Worm (Caenorhabditis elegans): ENCODE results near the gene ergi-2.
"Not testable (repeated sequence)": the region's sequence is repeated elsewhere in the genome, so short reads cannot be mapped to it uniquely, and the experiment has no call there.

Gene ergi-2

DNA sequence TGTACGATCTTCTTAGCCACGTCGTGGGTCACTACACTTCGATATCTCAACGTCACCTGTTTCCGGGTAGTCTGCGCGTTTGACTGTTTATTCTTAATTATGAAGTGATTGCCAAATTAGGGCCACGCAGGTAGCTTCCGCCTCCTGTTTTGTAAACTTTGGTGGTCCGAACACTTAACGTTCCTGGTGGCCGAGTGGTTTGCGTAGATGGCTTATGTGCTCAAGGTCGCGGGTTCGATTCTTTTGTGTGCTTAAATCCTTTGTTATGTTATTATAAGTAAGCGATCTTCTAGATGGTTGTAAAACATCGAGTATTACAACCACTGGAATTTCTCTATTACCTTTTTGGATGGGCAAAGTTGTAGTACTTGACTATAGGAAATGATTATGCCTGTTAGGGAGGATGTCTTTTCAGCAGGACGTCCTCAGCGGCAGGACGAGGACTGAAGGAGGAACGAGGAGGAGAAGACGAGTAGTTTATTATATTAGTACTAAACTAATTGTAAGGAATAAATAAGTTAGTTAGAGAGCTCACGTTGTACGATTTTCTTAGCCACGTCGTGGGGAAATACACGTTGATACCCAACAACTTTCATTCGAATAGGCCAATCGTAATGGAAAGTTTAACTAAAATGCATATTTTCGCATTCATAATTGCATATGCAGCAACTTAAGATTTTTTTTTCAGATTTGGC lies 30.1 kb downstream of the ergi-2 start:
- TF ChIP-seq unc-62 (GFP tag; optimal IDR thresholded peaks at IDR 0.05), result no peak

DNA sequence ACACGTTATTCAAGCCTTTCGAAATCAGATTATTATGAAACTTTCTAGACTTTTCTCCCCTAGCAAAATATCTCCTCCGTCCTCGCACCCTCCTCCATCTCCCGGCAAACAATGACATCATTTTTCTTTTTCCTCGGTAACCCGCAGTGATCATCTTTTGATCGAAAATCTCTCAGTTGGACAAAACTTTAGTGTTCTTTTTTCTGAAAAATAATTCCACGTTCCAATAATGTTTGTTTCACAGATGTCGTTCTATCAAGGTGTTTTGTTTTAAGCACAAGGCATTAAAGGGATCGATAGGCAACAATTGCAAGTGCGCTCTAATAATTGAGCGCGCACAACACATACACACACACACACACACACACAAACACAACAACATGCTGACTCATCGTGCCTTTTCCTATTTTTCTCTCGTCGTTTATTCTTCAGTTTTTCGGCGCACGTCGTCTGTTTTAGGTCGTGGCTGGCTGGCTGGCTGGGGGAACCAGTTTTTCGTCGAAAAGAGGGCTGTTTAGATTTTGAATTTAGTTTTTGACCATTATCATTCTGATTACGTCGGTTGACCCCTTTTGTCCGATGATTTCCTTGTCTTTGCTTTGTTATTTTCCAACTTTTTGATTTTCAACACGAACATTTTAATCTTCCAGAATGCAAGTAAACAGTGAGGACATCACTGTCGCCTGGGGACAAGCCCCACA lies 31.5 kb downstream of the ergi-2 start, which contains the start of gene F20D1.3:
TSS of gene F20D1.3 (plus strand) at position 651 of the 701 bp plus-strand sequence.
- no peak for TF ChIP-seq unc-62 (GFP tag; optimal IDR thresholded peaks at IDR 0.05)

DNA sequence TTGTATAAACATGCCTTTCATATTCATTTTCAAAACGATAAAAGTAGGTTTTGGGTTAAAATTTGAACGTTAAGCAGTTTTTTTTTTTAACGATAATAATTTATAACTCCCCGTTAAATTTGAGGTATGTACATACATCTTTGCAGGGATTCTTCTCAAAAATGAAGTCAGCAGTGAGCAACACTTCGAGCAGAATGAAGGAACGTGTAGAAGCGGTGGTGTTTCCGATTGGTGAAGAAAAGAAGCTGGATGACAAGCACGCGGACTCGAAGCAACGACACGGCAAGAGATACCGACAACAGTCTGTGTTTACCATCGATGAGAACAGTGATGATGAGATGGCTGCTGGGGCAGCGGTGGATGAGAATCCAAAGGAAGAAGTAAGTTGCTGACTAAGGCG lies 34.0 kb downstream of the ergi-2 start:
- TF ChIP-seq unc-62 (GFP tag; optimal IDR thresholded peaks at IDR 0.05), result no peak

DNA sequence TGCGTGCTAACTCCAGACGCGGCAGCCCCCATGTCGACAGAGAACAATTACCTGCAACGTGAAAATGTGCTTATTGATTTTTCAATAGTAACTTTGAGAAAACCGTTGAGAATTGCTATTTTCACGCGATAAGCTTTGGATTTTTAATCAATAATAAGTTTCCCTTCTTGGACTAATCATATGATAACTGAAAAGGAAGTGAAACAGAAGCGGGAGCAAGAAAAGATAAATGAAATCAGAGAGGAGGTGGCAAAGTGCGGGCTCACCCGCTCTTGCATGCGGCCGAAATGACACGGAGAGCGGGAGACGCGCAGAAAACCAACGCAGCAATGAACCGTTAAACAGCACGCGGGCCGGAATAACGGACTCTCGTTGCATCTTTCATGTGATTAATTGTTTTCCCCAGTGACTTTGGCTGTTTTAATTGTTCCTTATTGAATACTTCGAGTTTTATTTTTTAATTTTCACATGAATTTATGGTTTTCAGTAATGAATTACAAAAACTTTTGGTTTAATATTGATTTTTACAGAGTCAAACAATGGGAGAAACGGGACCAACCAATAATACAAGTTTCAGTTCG lies 36.8 kb downstream of the ergi-2 start, which contains the start of the genes flwr-1 and tbc-1:
TSS of gene flwr-1 (minus strand) at position 51 of the 581 bp plus-strand sequence.
TSS of gene tbc-1 (plus strand) at position 531 of the 581 bp plus-strand sequence.
- no peak for TF ChIP-seq unc-62 (GFP tag; optimal IDR thresholded peaks at IDR 0.05)

DNA sequence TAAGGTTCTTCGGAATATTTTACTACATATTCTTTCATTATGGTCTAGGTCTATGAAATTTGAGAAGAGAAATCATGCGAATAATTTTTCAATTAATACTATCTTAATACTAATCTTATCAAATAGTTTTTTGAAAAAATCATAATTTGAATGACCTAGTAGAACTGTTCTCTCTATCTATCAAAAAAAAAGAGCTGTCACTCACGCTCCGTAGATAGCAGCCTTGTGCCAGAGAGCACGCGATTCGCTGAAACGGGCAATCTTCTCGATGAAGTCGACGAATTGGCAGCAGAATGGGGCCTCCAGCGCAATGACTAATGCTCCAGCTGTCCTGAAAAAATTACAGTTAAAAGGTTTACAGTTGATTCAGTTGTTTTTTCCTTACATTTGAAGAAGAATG lies 37.5 kb downstream of the ergi-2 start:
- no peak for TF ChIP-seq unc-62 (GFP tag; optimal IDR thresholded peaks at IDR 0.05)

DNA sequence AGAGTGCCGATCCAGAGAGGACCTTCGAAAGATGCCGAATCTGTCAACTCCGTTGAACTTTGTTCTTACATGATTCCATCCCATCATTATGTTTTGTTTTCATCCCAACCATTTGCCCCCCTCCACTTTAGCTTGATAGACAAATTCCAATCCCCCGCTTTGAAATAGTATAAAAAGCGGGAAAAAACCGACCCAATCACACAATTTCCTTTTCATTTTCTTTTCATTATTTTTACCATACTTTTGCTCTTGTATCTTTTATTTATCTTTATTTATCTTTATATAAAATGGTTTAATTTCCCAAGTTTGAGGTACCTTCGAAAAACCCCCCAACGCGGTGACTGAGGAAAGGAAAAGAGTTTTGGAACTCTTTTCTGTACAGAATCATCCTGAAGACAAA lies 40.6 kb downstream of the ergi-2 start, which contains the start of gene F20D1.22:
TSS of gene F20D1.22 (plus strand) at position 301 of the 400 bp plus-strand sequence.
- not testable (repeated sequence) for TF ChIP-seq unc-62 (GFP tag; optimal IDR thresholded peaks at IDR 0.05)

DNA sequence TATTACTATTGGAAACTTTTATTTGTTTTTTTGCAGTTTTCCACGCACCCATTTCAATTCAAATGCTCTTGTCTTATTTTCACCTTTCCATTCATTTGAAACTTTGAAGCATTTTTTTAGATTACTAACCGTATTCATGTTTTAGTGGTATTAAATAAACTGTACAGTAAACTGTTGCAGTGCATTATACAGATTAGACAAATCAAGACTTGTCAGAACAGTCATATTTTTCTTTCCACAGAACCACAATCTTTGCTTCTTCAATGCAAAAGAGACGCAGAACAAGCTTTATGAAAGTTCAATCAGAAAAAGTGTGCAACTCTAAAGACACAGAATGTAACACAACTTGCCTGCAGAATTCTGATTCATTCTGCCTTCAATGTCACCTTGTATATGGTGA lies 41.3 kb downstream of the ergi-2 start, which contains the start of gene F45B8.5:
TSS of gene F45B8.5 (plus strand) at position 301 of the 400 bp plus-strand sequence.
- no peak for TF ChIP-seq unc-62 (GFP tag; optimal IDR thresholded peaks at IDR 0.05)

DNA sequence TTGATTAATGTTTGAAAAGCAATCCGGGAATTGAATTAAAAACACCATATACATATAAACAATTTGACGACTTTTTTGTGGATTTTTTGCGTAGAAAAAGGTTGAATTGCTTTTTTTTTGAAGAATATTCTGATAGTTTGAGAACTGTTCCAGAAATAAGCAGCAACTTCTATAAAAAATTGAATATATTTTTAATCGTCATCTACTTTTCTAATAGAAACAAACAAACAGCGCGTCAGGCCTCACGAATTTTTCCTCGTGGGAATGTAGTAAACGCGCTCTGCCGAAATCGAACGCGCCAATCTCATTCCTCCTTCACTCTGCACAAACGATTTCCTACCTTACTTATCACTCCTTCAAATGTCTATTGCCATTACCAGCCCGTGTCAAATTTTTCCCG lies 42.9 kb downstream of the ergi-2 start, which contains the start of gene rgs-11:
TSS of gene rgs-11 (plus strand) at position 301 of the 400 bp plus-strand sequence.
- no peak for TF ChIP-seq unc-62 (GFP tag; optimal IDR thresholded peaks at IDR 0.05)

DNA sequence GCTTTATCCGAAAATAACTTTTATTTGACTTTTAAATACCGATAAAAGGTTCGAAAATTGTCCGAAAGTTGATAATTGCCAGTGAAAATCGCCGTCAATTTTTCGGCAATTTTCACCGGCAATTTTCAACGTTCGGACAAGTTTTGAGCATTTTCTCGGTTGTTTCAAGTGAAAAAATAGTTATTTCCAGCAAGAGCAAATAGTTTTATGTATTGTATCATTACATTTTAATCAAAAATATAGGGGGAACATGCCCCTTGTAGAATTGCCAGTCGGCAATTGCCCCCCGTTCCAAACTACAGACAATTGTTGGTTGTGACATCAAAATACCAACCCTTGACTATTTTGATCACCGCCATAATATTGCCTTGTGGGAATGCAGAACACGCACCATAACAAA lies 44.7 kb downstream of the ergi-2 start, which contains the start of gene rgs-10:
TSS of gene rgs-10 (plus strand) at position 301 of the 400 bp plus-strand sequence.
- TF ChIP-seq unc-62 (GFP tag; optimal IDR thresholded peaks at IDR 0.05), result no peak

DNA sequence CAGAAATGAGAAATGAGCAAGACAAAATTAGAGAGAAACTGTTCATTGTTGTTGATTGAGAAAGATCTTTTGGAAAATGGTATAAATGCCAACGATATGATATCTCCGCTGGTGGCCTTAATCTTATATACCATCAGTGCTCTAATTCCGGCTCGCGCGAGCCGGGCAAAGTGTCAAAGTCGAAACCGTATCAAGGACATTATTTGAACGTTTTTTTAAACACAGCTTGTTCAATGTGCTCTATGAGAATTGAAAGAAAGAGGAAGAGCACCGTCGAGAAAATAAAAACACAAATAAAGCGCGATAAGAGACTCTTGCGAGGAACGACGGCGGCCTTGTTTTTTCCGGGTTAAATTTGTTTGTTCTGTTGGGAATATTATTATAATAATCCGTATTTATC lies 45.6 kb downstream of the ergi-2 start, which contains the start of gene idpp-3:
TSS of gene idpp-3 (minus strand) at position 101 of the 400 bp plus-strand sequence.
- TF ChIP-seq unc-62 (GFP tag; optimal IDR thresholded peaks at IDR 0.05), result no peak

DNA sequence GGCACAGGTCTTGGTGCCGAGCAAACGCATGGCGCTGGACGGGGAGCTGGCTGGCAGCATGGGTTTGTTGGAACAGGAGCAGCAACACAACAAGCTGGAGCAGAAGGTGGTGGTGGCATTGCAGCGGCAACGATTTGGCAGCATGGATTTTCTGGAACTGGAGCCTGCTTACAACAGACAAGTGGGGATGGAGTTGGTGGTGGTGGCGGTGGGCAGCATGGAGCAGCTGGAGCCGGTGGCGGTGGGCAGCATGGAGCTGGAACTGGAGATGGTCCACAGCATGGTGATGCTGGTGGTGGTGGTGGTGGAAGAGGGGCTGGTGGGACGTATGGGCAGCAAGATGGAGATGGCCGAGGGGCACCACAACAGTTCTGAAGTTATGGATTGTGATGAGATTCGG lies 46.3 kb downstream of the ergi-2 start:
- TF ChIP-seq unc-62 (GFP tag; optimal IDR thresholded peaks at IDR 0.05), result no peak

DNA sequence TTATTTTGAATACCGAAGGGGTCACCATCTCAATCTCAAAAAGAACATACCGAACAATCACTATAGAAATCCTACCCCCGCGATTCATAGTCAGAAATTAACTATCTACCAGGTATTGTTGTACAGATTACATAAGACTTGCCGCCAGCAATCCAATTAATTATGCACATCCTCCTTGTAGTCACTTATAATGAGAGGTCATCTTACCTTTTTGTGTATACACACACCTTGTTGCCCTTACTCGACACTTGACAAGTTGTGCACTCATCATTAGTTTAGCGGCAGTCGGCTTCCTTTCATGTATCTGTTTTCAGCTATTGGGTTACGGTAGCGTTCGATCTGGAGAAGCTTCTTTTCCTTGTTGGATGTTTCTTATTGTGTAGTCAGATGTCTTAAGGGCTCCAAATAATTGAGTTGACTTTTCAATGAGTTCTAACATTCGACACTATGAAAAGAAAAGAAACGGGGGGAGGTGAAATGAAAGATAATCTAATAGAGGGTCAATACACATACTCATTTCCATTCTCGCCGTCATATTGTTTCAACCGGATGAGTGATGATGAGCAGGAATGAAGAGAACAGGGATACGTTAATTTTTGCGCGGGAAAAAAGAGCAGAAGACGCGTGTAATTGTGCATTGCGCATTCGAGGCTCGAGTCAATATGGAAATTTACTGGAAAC lies 47.6 kb downstream of the ergi-2 start:
- TF ChIP-seq unc-62 (GFP tag; optimal IDR thresholded peaks at IDR 0.05), result no peak

DNA sequence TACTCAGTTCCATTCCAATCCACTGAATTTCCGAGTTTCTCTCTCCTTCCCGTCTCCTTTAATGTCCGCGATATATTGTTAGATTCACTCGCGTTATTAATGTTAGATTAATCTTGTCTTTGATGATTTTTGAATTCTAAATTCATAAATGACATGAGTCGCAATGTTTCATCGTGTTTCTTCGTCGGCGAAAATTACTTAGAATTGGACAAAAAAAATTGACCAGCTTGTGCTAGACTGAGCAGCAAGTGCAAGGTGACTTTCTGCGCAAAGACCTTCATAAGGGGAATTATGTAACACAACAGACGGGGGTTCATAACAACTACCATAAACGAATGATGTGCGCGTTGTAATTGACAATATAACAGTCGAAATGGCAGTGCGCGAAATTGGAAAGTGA lies 48.7 kb downstream of the ergi-2 start:
- TF ChIP-seq unc-62 (GFP tag; optimal IDR thresholded peaks at IDR 0.05), result no peak

DNA sequence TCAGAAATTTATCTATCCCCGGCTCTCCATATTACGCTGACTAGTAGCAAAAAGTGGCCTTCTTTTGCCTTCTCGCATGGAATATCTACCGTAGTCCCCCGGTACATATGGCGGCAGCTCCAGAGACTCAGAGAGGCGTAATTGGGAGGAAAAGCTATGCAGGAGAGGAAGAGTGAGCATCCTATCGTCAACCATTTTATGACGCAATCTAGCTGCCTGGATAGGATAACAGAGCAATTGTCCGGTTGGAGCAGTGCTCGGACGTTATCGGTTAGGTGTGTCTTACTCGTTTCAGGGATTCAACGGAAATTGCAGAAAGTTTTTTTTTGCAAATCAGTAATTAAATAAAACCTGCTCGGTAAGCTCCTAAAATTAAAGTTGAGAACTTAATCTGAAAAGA lies 49.9 kb downstream of the ergi-2 start:
- no peak for TF ChIP-seq unc-62 (GFP tag; optimal IDR thresholded peaks at IDR 0.05)

DNA sequence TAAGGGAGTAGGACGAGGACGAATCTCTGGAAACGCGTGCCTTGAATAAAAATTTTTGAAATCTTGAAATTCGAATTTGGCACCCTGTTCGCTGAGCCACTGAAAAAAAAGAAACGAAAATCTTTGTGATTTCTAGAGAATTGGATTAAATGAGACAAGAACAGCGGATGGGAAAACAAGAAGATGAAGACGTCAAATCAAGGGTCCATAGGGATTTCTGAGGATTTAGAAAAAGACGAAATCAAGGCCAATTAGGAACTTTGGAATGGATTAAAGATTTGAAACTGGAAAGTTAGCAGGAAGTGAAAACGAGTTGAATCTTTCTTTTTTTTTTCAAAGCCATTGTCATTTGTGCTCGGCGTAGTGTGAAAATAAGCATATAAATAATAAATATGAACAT lies 52.6 kb downstream of the ergi-2 start, which contains the start of gene pag-3:
TSS of gene pag-3 (minus strand) at position 101 of the 400 bp plus-strand sequence.
- TF ChIP-seq unc-62 (GFP tag; optimal IDR thresholded peaks at IDR 0.05), result no peak
